Fruit fly (Drosophila melanogaster): ENCODE data around the gene CG31800.

dm6 chr2L:19019160-19019592 is 15.2 kb downstream of the CG31800 start:
- TF ChIP-seq Snoo (tag; optimal IDR thresholded peaks at IDR 0.05) (no peak), CG9948 (tag; optimal IDR thresholded peaks at IDR 0.05) (no peak), CG15710 (tag; optimal IDR thresholded peaks at IDR 0.05) (peak; percentile 38), rn (GFP tag; IDR thresholded peaks at IDR 0.05) (no peak), Pif1B (GFP tag; optimal IDR thresholded peaks at IDR 0.05) (no peak), CG12605 (GFP tag; IDR thresholded peaks at IDR 0.05) (no peak), Ets98B (GFP tag; IDR thresholded peaks at IDR 0.05) (no peak), CG8159 (tag; optimal IDR thresholded peaks at IDR 0.05) (peak; percentile 50), CG34367 (tag; optimal IDR thresholded peaks at IDR 0.05) (no peak), CG14655 (GFP tag; optimal IDR thresholded peaks at IDR 0.05) (peak; percentile 19), CG17806 (tag; optimal IDR thresholded peaks at IDR 0.05) (no peak), CG10348 (GFP tag; IDR thresholded peaks at IDR 0.05) (no peak)

All from whole organism, pupa.